Fruit fly (Drosophila melanogaster): ENCODE data around the gene CG32436.

DNA sequence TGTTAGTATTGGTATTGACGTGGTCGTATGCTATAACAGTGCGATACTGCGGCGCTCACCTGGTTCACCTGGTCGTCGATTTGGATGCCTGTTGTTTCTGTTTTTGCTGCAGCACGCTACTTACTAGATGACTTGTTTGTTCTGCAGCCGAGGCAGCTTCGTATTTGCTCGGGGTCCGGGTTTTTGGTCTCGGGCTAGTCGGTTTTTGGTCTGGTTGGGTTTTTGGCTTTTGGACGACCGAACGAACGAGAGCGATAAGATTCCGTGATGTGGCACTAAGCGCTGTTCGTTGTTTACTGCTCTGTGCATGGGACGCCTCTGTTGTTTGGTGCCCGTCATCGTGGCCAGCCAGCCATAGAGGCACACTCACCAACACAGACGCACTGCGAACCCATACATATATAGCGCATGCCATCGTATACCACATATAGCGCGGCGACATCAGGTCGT lies 5.2 kb downstream of the CG32436 start, which contains the start of gene ebd2:
- TF ChIP-seq EcR (GFP tag; optimal IDR thresholded peaks at IDR 0.05): no peak
- no peak for TF ChIP-seq CG8478 (optimal IDR thresholded peaks at IDR 0.05)
- TF ChIP-seq psq (optimal IDR thresholded peaks at IDR 0.05): no peak
- TF ChIP-seq Dll (optimal IDR thresholded peaks at IDR 0.05): no peak
- TF ChIP-seq pan (optimal IDR thresholded peaks at IDR 0.05): no peak
- TF ChIP-seq usp (GFP tag; optimal IDR thresholded peaks at IDR 0.05): no peak
